Fruit fly (Drosophila melanogaster) whole organism, wandering third instar larva: ENCODE data around the gene Art8.

ENCODE experiments used
- CG32264 ChIP-seq: fragments of 200-800 bp; sonication (Bioruptor generic); optimal IDR thresholded peaks from 2 replicates; lab custom pipeline; 2016; ENCODE audit warnings: missing biosample characterization, missing genetic modification characterization
- brk ChIP-seq: fragments of 200-800 bp; sonication (Bioruptor generic); optimal IDR thresholded peaks from 2 replicates; lab custom pipeline; 2016; ENCODE audit warnings: missing biosample characterization, mild to moderate bottlenecking, missing genetic modification characterization

dm6 chr2L:11041785-11042184, 30.9 kb upstream of the Art8 start:
- TF ChIP-seq CG32264 (GFP tag; lab: Kevin White, UChicago) (no peak), brk (GFP tag; lab: Kevin White, UChicago) (no peak)
